Worm (Caenorhabditis elegans): ENCODE data around the gene lgc-47.

- TF ChIP-seq skn-1 (tag; optimal IDR thresholded peaks at IDR 0.05) (no peak), swsn-7 (tag; optimal IDR thresholded peaks at IDR 0.05) (no peak), nhr-19 (GFP tag; conservative IDR thresholded peaks at IDR 0.05) (no peak), efl-1 (optimal IDR thresholded peaks at IDR 0.05) (no peak), efl-1 (GFP tag; optimal IDR thresholded peaks at IDR 0.05 in 1 of 2) (no peak), aha-1 (tag; optimal IDR thresholded peaks at IDR 0.05) (no peak)
These were observed 2.0 kb downstream of the lgc-47 start for ce11 chrX:9805426-9805825.

All from whole organism, L1 larva.